Worm (Caenorhabditis elegans) whole organism, L1 larva: ENCODE results near the gene C23G10.5.

ENCODE experiments used
- C34B4.2 ChIP-seq: sonication (generic microtip); optimal IDR thresholded peaks from 2 replicates; lab custom pipeline; 2017; ENCODE audit warnings: mild to moderate bottlenecking, missing genetic modification characterization, missing compliant biosample characterization
- blmp-1 ChIP-seq: fragments of 150-350 bp; optimal IDR thresholded peaks from 2 replicates; lab custom pipeline; 2014; ENCODE audit warnings: missing biosample characterization, missing genetic modification characterization
- ceh-82 ChIP-seq, 3 experiments: fragments of 150-350 bp in 1 of 3; sonication (generic microtip) in 2 of 3; optimal IDR thresholded peaks; 2 replicates each; lab custom pipeline; 2014 to 2017; ENCODE audit warnings: missing biosample characterization in 3 of 3, missing genetic modification characterization in 3 of 3
- ceh-90 ChIP-seq: sonication (generic microtip); optimal IDR thresholded peaks from 2 replicates; lab custom pipeline; 2016; ENCODE audit warnings: missing genetic modification characterization, missing compliant biosample characterization
- ces-1 ChIP-seq: fragments of 150-350 bp; optimal IDR thresholded peaks from 2 replicates; lab custom pipeline; 2014; ENCODE audit warnings: missing biosample characterization, missing genetic modification reagents, missing genetic modification characterization
- dpl-1 ChIP-seq, 3 experiments: fragments of 150-350 bp in 2 of 3; sonication (generic microtip) in 1 of 3; optimal IDR thresholded peaks; 2 replicates each; lab custom pipeline; 2014 to 2017; ENCODE audit warnings: missing biosample characterization in 3 of 3, missing genetic modification characterization in 3 of 3, missing genetic modification reagents in 3 of 3
- dsc-1 ChIP-seq: sonication (generic microtip); optimal IDR thresholded peaks from 2 replicates; lab custom pipeline; 2016; ENCODE audit warnings: mild to moderate bottlenecking, missing genetic modification characterization, missing compliant biosample characterization
- egl-13 ChIP-seq: sonication (generic microtip); optimal IDR thresholded peaks from 2 replicates; lab custom pipeline; 2016; ENCODE audit warnings: missing genotype, missing genetic modification reagents, missing genetic modification characterization, missing compliant biosample characterization
- egl-27 ChIP-seq, 2 experiments: fragments of 150-350 bp in 1 of 2; sonication (generic microtip); optimal IDR thresholded peaks; 3 replicates each; lab custom pipeline; 2017 to 2018; ENCODE audit warnings: missing biosample characterization in 2 of 2, missing genetic modification characterization in 2 of 2, missing genetic modification reagents in 2 of 2
- elt-3 ChIP-seq, 6 experiments: fragments of 150-350 bp in 1 of 6; sonication (generic microtip); optimal IDR thresholded peaks; 2 replicates each; lab custom pipeline; 2017 to 2018; ENCODE audit warnings: missing biosample characterization in 6 of 6, missing genetic modification characterization in 6 of 6, inconsistent platforms in 1 of 6
- fkh-10 ChIP-seq: sonication (generic microtip); optimal IDR thresholded peaks from 2 replicates; lab custom pipeline; 2017; ENCODE audit warnings: missing biosample characterization, missing genetic modification reagents, missing genetic modification characterization
- fkh-4 ChIP-seq: sonication (generic microtip); optimal IDR thresholded peaks from 2 replicates; lab custom pipeline; 2016; ENCODE audit warnings: missing compliant biosample characterization, missing genetic modification characterization, borderline replicate concordance
- fkh-8 ChIP-seq: sonication (generic microtip); optimal IDR thresholded peaks from 2 replicates; lab custom pipeline; 2016; ENCODE audit warnings: mild to moderate bottlenecking, missing genetic modification characterization, missing compliant biosample characterization
- fos-1 ChIP-seq: fragments of 150-350 bp; optimal IDR thresholded peaks from 2 replicates; lab custom pipeline; 2014; ENCODE audit warnings: missing biosample characterization, missing genetic modification characterization
- grh-1 ChIP-seq: fragments of 200-800 bp; sonication (Bioruptor generic); IDR thresholded peaks from 2 replicates; pipeline ENCODE4 v1.3.6; 2022; ENCODE audit warnings: missing genetic modification reagents, missing genetic modification characterization, missing compliant biosample characterization
- isw-1 ChIP-seq: fragments of 200-800 bp; sonication (Bioruptor generic); IDR thresholded peaks from 2 replicates; pipeline ENCODE4 v1.3.6; 2022; ENCODE audit warnings: missing genetic modification characterization, missing compliant biosample characterization
- lin-14 ChIP-seq: fragments of 200-800 bp; sonication (Bioruptor generic); optimal IDR thresholded peaks from 2 replicates; lab custom pipeline; 2018; ENCODE audit warnings: mild to moderate bottlenecking, missing genetic modification characterization, moderate library complexity, missing compliant biosample characterization
- lin-15B ChIP-seq: fragments of 150-350 bp; sonication (generic microtip); optimal IDR thresholded peaks from 3 replicates; lab custom pipeline; 2014; ENCODE audit warnings: missing biosample characterization, missing genetic modification characterization
- lin-35 ChIP-seq, 2 experiments: fragments of 150-350 bp; optimal IDR thresholded peaks; 2 replicates each; lab custom pipeline; 2014; ENCODE audit warnings: missing biosample characterization in 2 of 2, missing genetic modification characterization in 2 of 2, missing genetic modification reagents in 2 of 2
- lin-39 ChIP-seq: fragments of 150-350 bp; optimal IDR thresholded peaks from 2 replicates; lab custom pipeline; 2014; ENCODE audit warnings: missing biosample characterization, missing genetic modification reagents, missing genetic modification characterization
- lir-3 ChIP-seq: sonication (generic microtip); optimal IDR thresholded peaks from 2 replicates; lab custom pipeline; 2016; ENCODE audit warnings: mild to moderate bottlenecking, missing genetic modification characterization, moderate library complexity, missing compliant biosample characterization; ENCODE audit not compliant: poor library complexity
- lsy-2 ChIP-seq, 2 experiments: fragments of 150-350 bp; optimal IDR thresholded peaks; 2 replicates each; lab custom pipeline; 2014; ENCODE audit warnings: missing biosample characterization in 2 of 2, missing genetic modification characterization in 2 of 2
- mab-9 ChIP-seq: fragments of 200-800 bp; sonication (Bioruptor generic); IDR thresholded peaks from 2 replicates; pipeline ENCODE4 v1.3.6; 2022; ENCODE audit warnings: missing genetic modification reagents, missing genetic modification characterization, missing compliant biosample characterization
- mdl-1 ChIP-seq, 2 experiments: fragments of 150-350 bp; optimal IDR thresholded peaks; 2 replicates each; lab custom pipeline; 2014 to 2017; ENCODE audit warnings: missing biosample characterization in 2 of 2, missing genetic modification characterization in 2 of 2, inconsistent platforms in 1 of 2
- mef-2 ChIP-seq: fragments of 150-350 bp; optimal IDR thresholded peaks from 2 replicates; lab custom pipeline; 2014; ENCODE audit warnings: missing biosample characterization, missing genetic modification characterization
- mep-1 ChIP-seq: fragments of 150-350 bp; optimal IDR thresholded peaks from 2 replicates; lab custom pipeline; 2014; ENCODE audit warnings: missing biosample characterization, missing genetic modification characterization
- nhr-11 ChIP-seq: fragments of 150-350 bp; optimal IDR thresholded peaks from 2 replicates; lab custom pipeline; 2014; ENCODE audit warnings: missing biosample characterization, missing genetic modification characterization
- nhr-28 ChIP-seq: fragments of 150-350 bp; optimal IDR thresholded peaks from 2 replicates; lab custom pipeline; 2014; ENCODE audit warnings: missing biosample characterization, missing genetic modification characterization
- nhr-47 ChIP-seq: sonication (generic microtip); optimal IDR thresholded peaks from 2 replicates; lab custom pipeline; 2016; ENCODE audit warnings: mild to moderate bottlenecking, missing genetic modification characterization, moderate library complexity, missing compliant biosample characterization
- nhr-71 ChIP-seq: sonication (generic microtip); optimal IDR thresholded peaks from 2 replicates; lab custom pipeline; 2016; ENCODE audit warnings: mild to moderate bottlenecking, missing genetic modification characterization, moderate library complexity, missing compliant biosample characterization
- nhr-76 ChIP-seq: sonication (generic microtip); optimal IDR thresholded peaks from 2 replicates; lab custom pipeline; 2017; ENCODE audit warnings: missing biosample characterization, missing genetic modification characterization
- nhr-77 ChIP-seq: fragments of 150-350 bp; optimal IDR thresholded peaks from 2 replicates; lab custom pipeline; 2014; ENCODE audit warnings: missing biosample characterization, missing genetic modification characterization
- nhr-85 ChIP-seq: sonication (generic microtip); peaks from one replicate; lab custom pipeline; 2016; ENCODE audit warnings: missing genetic modification characterization, inconsistent platforms, missing compliant biosample characterization
- pag-3 ChIP-seq: sonication (generic microtip); optimal IDR thresholded peaks from 2 replicates; lab custom pipeline; 2017; ENCODE audit warnings: missing genetic modification characterization, mild to moderate bottlenecking, missing compliant biosample characterization, antibody characterized with exemption, borderline replicate concordance; ENCODE audit not compliant: insufficient read depth
- pqm-1 ChIP-seq: sonication (generic microtip); optimal IDR thresholded peaks from 3 replicates; lab custom pipeline; 2017; ENCODE audit warnings: missing biosample characterization, missing genetic modification characterization
- snu-23 ChIP-seq: sonication (generic microtip); optimal IDR thresholded peaks from 2 replicates; lab custom pipeline; 2016; ENCODE audit warnings: missing genetic modification characterization, missing compliant biosample characterization
- sox-4 ChIP-seq: sonication (generic microtip); optimal IDR thresholded peaks from 2 replicates; lab custom pipeline; 2016; ENCODE audit warnings: missing genetic modification characterization, missing compliant biosample characterization
- sup-37 ChIP-seq: fragments of 200-800 bp; sonication (Bioruptor generic); optimal IDR thresholded peaks from 2 replicates; lab custom pipeline; 2018; ENCODE audit warnings: mild to moderate bottlenecking, missing genetic modification characterization, missing compliant biosample characterization
- swsn-7 ChIP-seq: sonication (generic microtip); optimal IDR thresholded peaks from 2 replicates; lab custom pipeline; 2016; ENCODE audit warnings: missing genetic modification characterization, missing compliant biosample characterization
- tbx-2 ChIP-seq: sonication (generic microtip); optimal IDR thresholded peaks from 2 replicates; lab custom pipeline; 2016; ENCODE audit warnings: missing genetic modification characterization, missing compliant biosample characterization
- tlp-1 ChIP-seq: fragments of 150-350 bp; optimal IDR thresholded peaks from 2 replicates; lab custom pipeline; 2014; ENCODE audit warnings: missing biosample characterization, missing genetic modification characterization
- unc-130 ChIP-seq: fragments of 150-350 bp; optimal IDR thresholded peaks from 2 replicates; lab custom pipeline; 2017; ENCODE audit warnings: missing biosample characterization, missing genetic modification characterization, inconsistent platforms
- unc-30 ChIP-seq: sonication (generic microtip); optimal IDR thresholded peaks from 2 replicates; lab custom pipeline; 2017; ENCODE audit warnings: missing biosample characterization, missing genetic modification characterization
- unc-62 ChIP-seq: fragments of 150-350 bp; optimal IDR thresholded peaks from 2 replicates; lab custom pipeline; 2014; ENCODE audit warnings: missing biosample characterization, missing genetic modification reagents, missing genetic modification characterization
- unc-86 ChIP-seq: sonication (generic microtip); optimal IDR thresholded peaks from 2 replicates; lab custom pipeline; 2016; ENCODE audit warnings: missing genetic modification characterization, missing compliant biosample characterization
- unc-98 ChIP-seq: fragments of 200-800 bp; sonication (Bioruptor generic); IDR thresholded peaks from 2 replicates; pipeline ENCODE4 v1.3.6; 2022; ENCODE audit warnings: missing genetic modification characterization, missing compliant biosample characterization
- zag-1 ChIP-seq: fragments of 150-350 bp; optimal IDR thresholded peaks from 2 replicates; lab custom pipeline; 2014; ENCODE audit warnings: missing biosample characterization, missing genetic modification characterization
- zip-4 ChIP-seq: fragments of 200-800 bp; sonication (Bioruptor generic); optimal IDR thresholded peaks from 2 replicates; lab custom pipeline; 2018; ENCODE audit warnings: mild to moderate bottlenecking, missing genetic modification characterization, moderate library complexity, missing compliant biosample characterization
- ztf-4 ChIP-seq: fragments of 150-350 bp; optimal IDR thresholded peaks from 2 replicates; lab custom pipeline; 2014; ENCODE audit warnings: missing biosample characterization, missing genetic modification characterization

C23G10.5 gene

ce11 chrIII:6206161-6206853 is 15.4 kb downstream of the C23G10.5 start, which contains the start of the genes sna-3 and rps-3 (continued):
- peak; percentile 70 for TF ChIP-seq lin-14 (GFP tag; lab: Kevin White, UChicago)
- peak; percentile 75 for TF ChIP-seq nhr-85 (tag; lab: Kevin White, UChicago)
- no peak for TF ChIP-seq nhr-11 (tag; lab: Kevin White, UChicago)
- TF ChIP-seq nhr-28, result no peak
- TF ChIP-seq isw-1, result peak; percentile 60
- no peak for TF ChIP-seq mef-2 (tag; lab: Kevin White, UChicago)
- TF ChIP-seq unc-86 (tag; lab: Kevin White, UChicago), result peak; percentile 52
- no peak for TF ChIP-seq ces-1 (GFP tag; lab: Kevin White, UChicago)
- peak; percentile 51 for TF ChIP-seq fos-1
- no peak for TF ChIP-seq ceh-90
- peak; percentile 70 to 80 (median 78) for TF ChIP-seq dpl-1 (GFP tag; optimal IDR thresholded peaks at IDR 0.05; lab: Kevin White, UChicago)
- TF ChIP-seq zag-1 (tag; lab: Kevin White, UChicago), result no peak
- TF ChIP-seq grh-1 (GFP tag; lab: Robert Waterston, UW), result 0 out of 2 replicates have a peak, but pooled peaks have one; percentile 27
- peak; percentile 84 to 93 for TF ChIP-seq lsy-2 (tag; optimal IDR thresholded peaks at IDR 0.05; lab: Kevin White, UChicago)
- peak; percentile 60 to 80 (median 61) for TF ChIP-seq ceh-82 (tag; optimal IDR thresholded peaks at IDR 0.05; lab: Kevin White, UChicago)
- TF ChIP-seq fkh-4, result no peak
- no peak for TF ChIP-seq zip-4 (GFP tag; lab: Kevin White, UChicago)
- peak; percentile 83 for TF ChIP-seq nhr-71
- peak; percentile 66 for TF ChIP-seq fkh-8 (tag; lab: Kevin White, UChicago)
- peak; percentile 79 for TF ChIP-seq unc-130 (tag; lab: Kevin White, UChicago)
- TF ChIP-seq unc-30 (tag; lab: Kevin White, UChicago), result no peak
- peak; percentile 63 for TF ChIP-seq tbx-2
- no peak for TF ChIP-seq mab-9 (GFP tag; lab: Robert Waterston, UW)
- peak; percentile 25 for TF ChIP-seq lir-3 (tag; lab: Kevin White, UChicago)

ce11 chrIII:6207046-6207445 is 16.1 kb downstream of the C23G10.5 start:
- no peak for TF ChIP-seq blmp-1 (tag; lab: Kevin White, UChicago)
- no peak for TF ChIP-seq fkh-10 (GFP tag; lab: Kevin White, UChicago)
- no peak for TF ChIP-seq nhr-77 (tag; lab: Kevin White, UChicago)
- TF ChIP-seq snu-23, result no peak
- no peak for TF ChIP-seq ztf-4 (tag; lab: Kevin White, UChicago)
- no peak for TF ChIP-seq sup-37
- TF ChIP-seq egl-13 (tag; lab: Kevin White, UChicago), result no peak
- no peak for TF ChIP-seq unc-98
- no peak for TF ChIP-seq mdl-1 (tag; optimal IDR thresholded peaks at IDR 0.05; lab: Kevin White, UChicago)
- TF ChIP-seq pqm-1 (tag; lab: Kevin White, UChicago), result no peak

DNA sequence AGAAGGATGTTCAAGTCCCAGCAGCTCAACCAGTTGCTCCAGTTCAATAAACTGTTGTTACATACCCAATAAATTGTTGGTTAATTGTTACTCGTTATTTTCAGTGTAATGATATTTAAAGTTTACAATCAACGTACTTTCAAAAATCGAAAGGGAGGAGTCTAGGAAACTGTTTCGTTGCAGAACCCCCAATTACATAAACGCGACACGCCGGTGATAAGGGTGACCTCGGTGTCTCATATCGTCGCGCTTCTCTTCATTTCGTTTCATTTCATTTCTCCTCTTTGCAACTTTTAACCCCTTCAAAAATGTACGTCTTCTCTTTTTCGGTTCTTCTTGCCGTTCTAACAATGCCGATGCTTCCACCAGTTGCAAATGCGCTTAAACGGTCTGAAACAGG is 17.0 kb downstream of the C23G10.5 start, which contains the start of gene C23G10.2:
C23G10.2 (plus strand) TSS at position 184 of the 400 bp plus-strand sequence.
- TF ChIP-seq lin-14 (GFP tag; lab: Kevin White, UChicago) (no peak), lin-39 (no peak), sox-4 (tag; lab: Kevin White, UChicago) (no peak), nhr-76 (no peak), lin-15B (no peak), dpl-1 (GFP tag; optimal IDR thresholded peaks at IDR 0.05; lab: Kevin White, UChicago) (no peak), tbx-2 (no peak), swsn-7 (tag; lab: Kevin White, UChicago) (no peak), blmp-1 (tag; lab: Kevin White, UChicago) (peak; percentile 14), unc-62 (GFP tag; lab: Kevin White, UChicago) (no peak), ceh-82 (tag; optimal IDR thresholded peaks at IDR 0.05; lab: Kevin White, UChicago) (no peak), zip-4 (GFP tag; lab: Kevin White, UChicago) (no peak), ztf-4 (tag; lab: Kevin White, UChicago) (no peak), elt-3 (tag; optimal IDR thresholded peaks at IDR 0.05; lab: Kevin White, UChicago) (peak in 1 of 6 experiments; percentile 58), pag-3 (tag; lab: Kevin White, UChicago) (no peak), lin-35 (GFP tag; optimal IDR thresholded peaks at IDR 0.05; lab: Kevin White, UChicago) (no peak), zag-1 (tag; lab: Kevin White, UChicago) (no peak), nhr-47 (tag; lab: Kevin White, UChicago) (no peak), mep-1 (tag; lab: Kevin White, UChicago) (no peak), egl-27 (tag; optimal IDR thresholded peaks at IDR 0.05; lab: Kevin White, UChicago) (no peak), dsc-1 (tag; lab: Kevin White, UChicago) (no peak), lsy-2 (tag; optimal IDR thresholded peaks at IDR 0.05; lab: Kevin White, UChicago) (peak in 1 of 2 experiments; percentile 36), C34B4.2 (tag; lab: Kevin White, UChicago) (no peak), tlp-1 (tag; lab: Kevin White, UChicago) (no peak)
